Worm (Caenorhabditis elegans) whole organism, late embryonic: ENCODE measurements around the gene spas-1.

Experiments
- C08G9.2 ChIP-seq: sonication (generic microtip); optimal IDR thresholded peaks from 2 replicates; lab custom pipeline; 2016; ENCODE audit warnings: mild to moderate bottlenecking, missing genetic modification characterization, moderate library complexity, missing compliant biosample characterization
- C38D4.7 ChIP-seq: fragments of 200-800 bp; sonication (Bioruptor generic); optimal IDR thresholded peaks from 2 replicates; lab custom pipeline; 2018; ENCODE audit warnings: mild to moderate bottlenecking, missing genetic modification characterization, moderate library complexity, missing compliant biosample characterization
- Y22D7AL.16 ChIP-seq: sonication (generic microtip); optimal IDR thresholded peaks from 2 replicates; lab custom pipeline; 2016; ENCODE audit warnings: missing genetic modification characterization, missing compliant biosample characterization
- ahr-1 ChIP-seq: sonication (generic microtip); optimal IDR thresholded peaks from 2 replicates; lab custom pipeline; 2016; ENCODE audit warnings: missing genetic modification characterization, missing compliant biosample characterization
- ceh-14 ChIP-seq: sonication (generic microtip); optimal IDR thresholded peaks from 2 replicates; lab custom pipeline; 2016; ENCODE audit warnings: missing genotype, missing genetic modification characterization, missing compliant biosample characterization
- ceh-18 ChIP-seq: sonication (generic microtip); optimal IDR thresholded peaks from 2 replicates; lab custom pipeline; 2016; ENCODE audit warnings: missing genetic modification characterization, missing compliant biosample characterization
- ceh-19 ChIP-seq: fragments of 200-800 bp; sonication (Bioruptor generic); optimal IDR thresholded peaks from 2 replicates; lab custom pipeline; 2018; ENCODE audit warnings: mild to moderate bottlenecking, missing genetic modification characterization, missing compliant biosample characterization
- ceh-2 ChIP-seq: sonication (generic microtip); optimal IDR thresholded peaks from 2 replicates; lab custom pipeline; 2016; ENCODE audit warnings: missing genotype, missing genetic modification characterization, missing compliant biosample characterization
- ceh-34 ChIP-seq: sonication (generic microtip); optimal IDR thresholded peaks from 2 replicates; lab custom pipeline; 2016; ENCODE audit warnings: mild to moderate bottlenecking, missing genetic modification characterization, missing compliant biosample characterization
- ceh-6 ChIP-seq: fragments of 200-800 bp; sonication (Bioruptor generic); optimal IDR thresholded peaks from 2 replicates; lab custom pipeline; 2018; ENCODE audit warnings: mild to moderate bottlenecking, missing genetic modification characterization, missing compliant biosample characterization
- che-1 ChIP-seq: sonication (generic microtip); optimal IDR thresholded peaks from 2 replicates; lab custom pipeline; 2016; ENCODE audit warnings: mild to moderate bottlenecking, missing genetic modification characterization, missing compliant biosample characterization
- elt-2 ChIP-seq: sonication (generic microtip); optimal IDR thresholded peaks from 2 replicates; lab custom pipeline; 2016; ENCODE audit warnings: missing genetic modification reagents, missing genetic modification characterization, missing compliant biosample characterization
- fax-1 ChIP-seq: sonication (generic microtip); optimal IDR thresholded peaks from 2 replicates; lab custom pipeline; 2016; ENCODE audit warnings: missing genotype, missing genetic modification characterization, missing compliant biosample characterization
- fkh-6 ChIP-seq: sonication (generic microtip); optimal IDR thresholded peaks from 2 replicates; lab custom pipeline; 2016; ENCODE audit warnings: missing genetic modification characterization, missing compliant biosample characterization
- gmeb-2 ChIP-seq: sonication (generic microtip); optimal IDR thresholded peaks from 2 replicates; lab custom pipeline; 2016; ENCODE audit warnings: missing genetic modification characterization, inconsistent platforms, missing compliant biosample characterization
- hlh-13 ChIP-seq: fragments of 200-800 bp; sonication (Bioruptor generic); optimal IDR thresholded peaks from 2 replicates; lab custom pipeline; 2018; ENCODE audit warnings: mild to moderate bottlenecking, missing genetic modification characterization, missing compliant biosample characterization
- hlh-15 ChIP-seq: sonication (generic microtip); optimal IDR thresholded peaks from 2 replicates; lab custom pipeline; 2016; ENCODE audit warnings: missing genetic modification characterization, missing compliant biosample characterization
- lim-6 ChIP-seq: sonication (generic microtip); optimal IDR thresholded peaks from 2 replicates; lab custom pipeline; 2016; ENCODE audit warnings: missing genetic modification characterization, missing compliant biosample characterization
- lin-11 ChIP-seq: fragments of 200-800 bp; sonication (Bioruptor generic); optimal IDR thresholded peaks from 2 replicates; lab custom pipeline; 2018; ENCODE audit warnings: mild to moderate bottlenecking, missing genetic modification characterization, missing compliant biosample characterization
- npax-4 ChIP-seq: sonication (generic microtip); optimal IDR thresholded peaks from 2 replicates; lab custom pipeline; 2016; ENCODE audit warnings: missing genetic modification characterization, missing compliant biosample characterization
- odd-2 ChIP-seq: sonication (generic microtip); optimal IDR thresholded peaks from 2 replicates; lab custom pipeline; 2017; ENCODE audit warnings: antibody characterized with exemption, mild to moderate bottlenecking, missing genetic modification characterization, missing compliant biosample characterization
- pag-3 ChIP-seq: sonication (generic microtip); optimal IDR thresholded peaks from 2 replicates; lab custom pipeline; 2016; ENCODE audit warnings: missing compliant biosample characterization, missing genetic modification characterization, borderline replicate concordance
- pat-9 ChIP-seq: fragments of 200-800 bp; sonication (Bioruptor generic); optimal IDR thresholded peaks from 2 replicates; lab custom pipeline; 2018; ENCODE audit warnings: mild to moderate bottlenecking, missing genetic modification characterization, moderate library complexity, missing compliant biosample characterization
- pha-2 ChIP-seq: sonication (generic microtip); optimal IDR thresholded peaks from 2 replicates; lab custom pipeline; 2017; ENCODE audit warnings: mild to moderate bottlenecking, missing genetic modification characterization, missing compliant biosample characterization
- pqm-1 ChIP-seq: sonication (generic microtip); optimal IDR thresholded peaks from 2 replicates; lab custom pipeline; 2016; ENCODE audit warnings: missing genetic modification characterization, missing compliant biosample characterization
- ref-2 ChIP-seq: sonication (generic microtip); optimal IDR thresholded peaks from 2 replicates; lab custom pipeline; 2016; ENCODE audit warnings: missing genetic modification characterization, missing compliant biosample characterization
- rnt-1 ChIP-seq: sonication (generic microtip); optimal IDR thresholded peaks from 2 replicates; lab custom pipeline; 2016; ENCODE audit warnings: missing genetic modification characterization, missing compliant biosample characterization
- sox-4 ChIP-seq: sonication (generic microtip); optimal IDR thresholded peaks from 2 replicates; lab custom pipeline; 2017; ENCODE audit warnings: mild to moderate bottlenecking, missing genetic modification characterization, inconsistent platforms, missing compliant biosample characterization
- syd-9 ChIP-seq: sonication (generic microtip); optimal IDR thresholded peaks from 2 replicates; lab custom pipeline; 2016; ENCODE audit warnings: mild to moderate bottlenecking, missing genetic modification characterization, moderate library complexity, missing compliant biosample characterization
- tbx-7 ChIP-seq: sonication (generic microtip); optimal IDR thresholded peaks from 2 replicates; lab custom pipeline; 2016; ENCODE audit warnings: missing genotype, missing genetic modification characterization, missing compliant biosample characterization
- ttx-3 ChIP-seq: sonication (generic microtip); optimal IDR thresholded peaks from 2 replicates; lab custom pipeline; 2016; ENCODE audit warnings: missing genetic modification reagents, missing genetic modification characterization, missing compliant biosample characterization
- unc-3 ChIP-seq, 2 experiments: fragments of 200-800 bp in 1 of 2; sonication (Bioruptor generic) in 1 of 2; sonication (generic microtip) in 1 of 2; conservative IDR thresholded peaks in 1 of 2; optimal IDR thresholded peaks in 1 of 2; 2 replicates each; pipeline versions ENCODE4 v1.3.6 to Lab custom; 2016 to 2022; ENCODE audit warnings: missing compliant biosample characterization in 2 of 2, missing genetic modification characterization in 2 of 2, missing genetic modification reagents in 1 of 2
- unc-42 ChIP-seq: sonication (generic microtip); optimal IDR thresholded peaks from 2 replicates; lab custom pipeline; 2016; ENCODE audit warnings: missing genotype, missing genetic modification characterization, missing compliant biosample characterization
- unc-55 ChIP-seq: sonication (generic microtip); optimal IDR thresholded peaks from 2 replicates; lab custom pipeline; 2017; ENCODE audit warnings: missing biosample characterization, missing genetic modification reagents, missing genetic modification characterization
- zip-5 ChIP-seq: sonication (generic microtip); optimal IDR thresholded peaks from 2 replicates; lab custom pipeline; 2016; ENCODE audit warnings: missing genetic modification characterization, missing compliant biosample characterization

Gene spas-1

DNA sequence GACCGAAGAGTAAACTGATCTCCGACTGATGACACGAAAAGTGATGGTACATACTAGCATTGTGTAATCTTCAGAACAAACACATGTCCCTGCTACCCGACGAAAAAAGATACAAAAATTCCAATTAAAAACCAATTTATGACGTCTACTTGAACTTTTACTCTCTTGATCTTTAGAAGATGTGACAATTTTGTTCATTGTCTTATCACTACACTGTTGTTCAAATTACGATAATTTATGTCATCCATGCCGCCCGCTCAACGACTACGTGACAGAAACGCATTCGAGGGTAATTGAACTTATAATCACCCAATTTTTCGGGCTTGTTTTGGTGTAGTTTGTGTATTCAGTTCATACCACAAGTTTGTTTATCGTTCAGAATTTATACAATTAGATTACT lies 31.7 kb upstream of the spas-1 start:
- TF ChIP-seq unc-55 (GFP tag; lab: Kevin White, UChicago) = no peak
- no peak for TF ChIP-seq npax-4 (tag; lab: Kevin White, UChicago)
- TF ChIP-seq pag-3 (tag; lab: Kevin White, UChicago) = no peak
- no peak for TF ChIP-seq tbx-7 (tag; lab: Kevin White, UChicago)
- TF ChIP-seq ceh-34 (tag; lab: Kevin White, UChicago) = no peak
- TF ChIP-seq odd-2 (tag; lab: Kevin White, UChicago) = no peak
- no peak for TF ChIP-seq Y22D7AL.16 (tag; lab: Kevin White, UChicago)
- TF ChIP-seq C38D4.7 (GFP tag; lab: Kevin White, UChicago) = no peak
- TF ChIP-seq elt-2 = no peak
- TF ChIP-seq hlh-15 = no peak
- TF ChIP-seq che-1 = no peak

DNA sequence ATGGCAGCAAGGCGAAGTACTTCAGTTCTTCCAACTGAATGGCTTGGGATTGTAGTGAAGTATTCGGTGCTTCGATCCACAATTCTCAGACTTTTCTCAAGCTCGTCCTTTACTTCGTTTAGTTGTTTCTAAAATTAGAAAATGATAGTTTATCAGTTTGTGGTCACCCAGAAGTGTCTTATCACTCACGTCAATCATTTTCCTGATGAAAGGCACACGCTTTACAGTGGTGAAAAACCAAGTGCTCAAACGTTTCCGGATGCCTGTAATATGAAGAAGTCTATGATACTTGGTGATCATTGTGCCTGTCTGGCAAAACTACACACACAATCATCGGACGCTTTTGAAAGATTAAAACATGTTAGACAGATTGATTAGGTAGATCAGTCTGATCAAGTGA lies 29.4 kb upstream of the spas-1 start:
- TF ChIP-seq elt-2 (peak; percentile 19), fax-1 (no peak)

DNA sequence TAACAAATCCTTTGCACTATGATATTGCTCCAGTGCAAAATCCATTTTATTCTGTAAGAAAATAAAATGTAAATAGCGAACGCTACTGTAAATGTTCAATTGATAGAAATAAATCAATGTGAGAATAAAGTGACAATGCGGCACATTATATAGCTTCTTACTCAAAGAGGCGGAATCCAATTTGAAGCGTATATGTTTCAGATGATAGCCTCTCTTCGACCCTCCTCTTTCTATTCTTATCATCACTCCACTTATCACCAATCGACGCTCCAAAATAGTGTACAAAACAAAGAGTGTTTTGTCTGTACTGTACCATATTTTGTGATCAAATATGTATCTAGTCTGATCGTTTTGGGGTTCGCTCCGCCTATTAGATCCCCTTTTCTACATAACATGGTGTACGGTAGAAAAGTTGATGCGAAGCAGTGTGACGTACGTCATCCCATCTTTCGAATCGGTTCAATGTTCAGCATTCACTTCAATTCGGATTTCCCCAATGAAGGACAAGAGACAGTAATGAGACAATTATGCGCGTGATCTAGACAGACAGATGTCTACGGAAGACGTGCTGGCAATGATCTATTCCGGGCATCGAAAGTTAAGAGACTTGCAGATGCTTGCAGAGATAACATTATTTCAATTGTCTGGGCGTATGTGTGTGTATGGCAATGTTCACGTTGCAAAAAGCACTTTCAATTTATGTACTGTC lies 28.6 kb upstream of the spas-1 start, which contains the start of gene spl-2:
Gene spl-2, minus strand, starts transcription at position 51 of the 709 bp plus-strand sequence.
- TF ChIP-seq elt-2 = peak; percentile 22
- TF ChIP-seq ceh-34 (tag; lab: Kevin White, UChicago) = no peak
- TF ChIP-seq fax-1 = no peak
- no peak for TF ChIP-seq lim-6

DNA sequence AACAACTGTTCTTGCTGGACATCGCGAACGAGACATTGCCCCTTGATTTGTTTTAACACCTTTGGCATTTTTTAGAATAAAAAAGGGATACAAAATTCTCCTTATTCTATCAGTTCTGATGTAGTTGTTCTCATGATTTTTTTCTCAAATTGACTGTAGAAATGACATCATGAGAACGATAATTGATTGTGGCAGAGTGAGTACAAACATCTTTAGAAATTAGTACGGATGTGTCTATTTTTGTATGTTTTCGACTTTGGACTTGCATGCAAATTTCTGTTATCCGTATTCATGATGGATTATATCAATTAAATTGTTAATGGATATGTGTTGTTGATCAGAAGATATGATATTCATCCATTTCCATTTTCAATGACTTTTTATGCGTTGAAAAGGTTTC lies 27.4 kb upstream of the spas-1 start:
- TF ChIP-seq elt-2 (no peak), pat-9 (tag; lab: Kevin White, UChicago) (no peak), syd-9 (no peak), pqm-1 (tag; lab: Kevin White, UChicago) (no peak), Y22D7AL.16 (tag; lab: Kevin White, UChicago) (no peak), hlh-13 (GFP tag; lab: Kevin White, UChicago) (no peak), ceh-34 (tag; lab: Kevin White, UChicago) (no peak), lin-11 (tag; lab: Kevin White, UChicago) (no peak), ref-2 (tag; lab: Kevin White, UChicago) (no peak), zip-5 (no peak), gmeb-2 (tag; lab: Kevin White, UChicago) (no peak), ttx-3 (tag; lab: Kevin White, UChicago) (no peak), che-1 (no peak)

DNA sequence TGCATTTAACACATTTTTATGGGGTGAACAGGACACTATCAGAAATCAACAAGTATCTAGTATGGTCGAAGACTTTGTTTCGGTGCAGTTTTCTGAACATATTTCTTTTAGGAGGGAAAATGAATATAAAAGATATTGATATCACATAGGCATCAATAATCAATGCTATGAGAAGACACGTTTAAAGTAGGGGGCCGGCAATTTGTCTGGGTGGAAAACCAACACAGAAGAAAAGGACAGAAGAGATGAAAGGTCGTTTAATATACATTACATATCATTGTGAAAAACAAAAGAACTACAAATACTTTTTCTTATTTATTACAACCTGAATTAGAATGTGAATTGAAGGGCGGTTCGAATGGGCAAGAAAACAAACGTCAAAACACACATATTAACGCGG lies 23.2 kb upstream of the spas-1 start:
- TF ChIP-seq hlh-13 (GFP tag; lab: Kevin White, UChicago) (no peak), C08G9.2 (tag; lab: Kevin White, UChicago) (no peak), ceh-19 (no peak), elt-2 (no peak), fkh-6 (tag; lab: Kevin White, UChicago) (no peak), ceh-2 (no peak), ceh-6 (GFP tag; lab: Kevin White, UChicago) (no peak), ceh-34 (tag; lab: Kevin White, UChicago) (no peak), rnt-1 (no peak), unc-3 (GFP tag; conservative IDR thresholded peaks at IDR 0.05; lab: Robert Waterston, UW) (no peak), unc-3 (tag; optimal IDR thresholded peaks at IDR 0.05; lab: Kevin White, UChicago) (no peak), unc-55 (GFP tag; lab: Kevin White, UChicago) (no peak), ceh-14 (tag; lab: Kevin White, UChicago) (no peak), ref-2 (tag; lab: Kevin White, UChicago) (no peak), syd-9 (no peak), pha-2 (no peak), tbx-7 (tag; lab: Kevin White, UChicago) (no peak), unc-42 (tag; lab: Kevin White, UChicago) (no peak), ceh-18 (tag; lab: Kevin White, UChicago) (no peak), sox-4 (tag; lab: Kevin White, UChicago) (no peak), ahr-1 (no peak)
